Worm (Caenorhabditis elegans): ENCODE results near the gene fbxa-136.

- no peak for TF ChIP-seq ztf-11 (tag; optimal IDR thresholded peaks at IDR 0.05)
- no peak for TF ChIP-seq elt-1 (tag; optimal IDR thresholded peaks at IDR 0.05; ENCODE audit: borderline replicate concordance, insufficient read depth)
- TF ChIP-seq elt-3 (tag; optimal IDR thresholded peaks at IDR 0.05): no peak
Observed at ce11 chrV:17542304-17542703, 21.5 kb downstream of the fbxa-136 start.

Data from whole organism, mixed stage, embryonic.